Worm (Caenorhabditis elegans): ENCODE measurements around the gene T05A8.3.

T05A8.3 gene

DNA sequence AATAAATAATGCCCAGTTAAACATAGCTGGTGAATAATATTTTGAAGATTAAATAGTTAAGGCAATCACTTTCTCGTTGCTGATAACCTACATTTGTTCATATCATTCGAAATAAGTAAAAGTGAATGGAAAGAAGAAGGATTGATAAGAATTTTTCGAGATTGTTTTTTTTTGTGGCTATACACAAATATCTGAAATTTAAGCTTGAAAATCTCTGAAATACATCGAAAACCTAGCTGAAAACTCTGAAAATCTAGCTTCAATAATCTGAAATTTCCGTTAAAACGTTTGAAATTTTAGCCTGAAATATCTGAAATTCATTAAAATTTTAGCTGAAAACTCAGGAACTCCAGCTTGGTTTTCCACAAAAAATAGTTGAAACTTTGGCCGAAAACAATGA, 22.4 kb upstream of the T05A8.3 start, which contains the start of gene T05A8.6:
Gene T05A8.6, minus strand, starts transcription at position 101 of the 400 bp plus-strand sequence.
- TF ChIP-seq ccch-3 (GFP tag; optimal IDR thresholded peaks at IDR 0.05) (no peak), xnd-1 (tag; optimal IDR thresholded peaks at IDR 0.05) (no peak), nhr-179 (tag; optimal IDR thresholded peaks at IDR 0.05) (no peak), F10E7.11 (tag; optimal IDR thresholded peaks at IDR 0.05) (no peak), lin-40 (tag; optimal IDR thresholded peaks at IDR 0.05) (no peak), ZK185.1 (tag; optimal IDR thresholded peaks at IDR 0.05; ENCODE audit: poor library complexity, severe bottlenecking) (no peak), B0336.3 (GFP tag; IDR thresholded peaks at IDR 0.05) (no peak), egl-44 (GFP tag; IDR thresholded peaks at IDR 0.05) (no peak), hmg-1.2 (GFP tag; IDR thresholded peaks at IDR 0.05) (no peak), gei-17 (GFP tag; optimal IDR thresholded peaks at IDR 0.05) (no peak), unc-130 (GFP tag; optimal IDR thresholded peaks at IDR 0.05) (no peak), F52B5.7 (tag; optimal IDR thresholded peaks at IDR 0.05) (no peak), dpl-1 (GFP tag; optimal IDR thresholded peaks at IDR 0.05) (no peak), sptf-2 (GFP tag; optimal IDR thresholded peaks at IDR 0.05) (no peak), rcor-1 (GFP tag; IDR thresholded peaks at IDR 0.05) (no peak), sdz-38 (tag; optimal IDR thresholded peaks at IDR 0.05) (no peak), nhr-80 (tag; optimal IDR thresholded peaks at IDR 0.05) (no peak)

DNA sequence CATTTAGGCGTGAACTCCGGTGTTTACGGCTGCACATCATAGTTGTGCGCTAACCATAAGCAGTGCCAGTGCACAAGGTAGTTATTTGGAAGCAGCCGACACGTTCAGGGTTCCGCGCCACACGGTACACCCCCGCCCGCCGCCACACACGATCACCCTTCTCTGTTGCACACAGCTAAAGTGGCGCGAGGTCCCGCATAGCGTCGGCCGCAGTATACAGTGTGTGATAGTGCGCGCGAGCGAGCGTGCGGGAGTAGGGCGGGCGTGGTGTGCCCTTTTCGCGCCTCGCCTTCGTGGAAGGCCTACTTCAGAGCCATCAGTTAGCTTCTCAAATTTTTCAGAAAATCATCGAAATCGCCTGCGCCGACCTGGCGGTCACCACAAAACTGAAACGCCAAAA, 19.7 kb upstream of the T05A8.3 start:
- TF ChIP-seq zfh-2 (GFP tag; conservative IDR thresholded peaks at IDR 0.05) (peak; percentile 70), snpc-4 (GFP tag; optimal IDR thresholded peaks at IDR 0.05) (no peak), snpc-4 (tag; optimal IDR thresholded peaks at IDR 0.05) (peak in 2 of 4 experiments; percentile 30 to 66), D2030.7 (GFP tag; IDR thresholded peaks at IDR 0.05) (0 out of 2 replicates have a peak, but pooled peaks have one; percentile 22), ztf-26 (tag; optimal IDR thresholded peaks at IDR 0.05) (no peak), nfya-1 (tag; optimal IDR thresholded peaks at IDR 0.05; ENCODE audit: borderline replicate concordance, insufficient read depth) (no peak), ceh-27 (GFP tag; optimal IDR thresholded peaks at IDR 0.05) (no peak), tbp1 (GFP tag; optimal IDR thresholded peaks at IDR 0.05) (no peak), ZK185.1 (tag; optimal IDR thresholded peaks at IDR 0.05; ENCODE audit: poor library complexity, severe bottlenecking) (no peak), egrh-3 (GFP tag; IDR thresholded peaks at IDR 0.05) (peak; percentile 50), sptf-2 (GFP tag; optimal IDR thresholded peaks at IDR 0.05) (peak; percentile 14)

DNA sequence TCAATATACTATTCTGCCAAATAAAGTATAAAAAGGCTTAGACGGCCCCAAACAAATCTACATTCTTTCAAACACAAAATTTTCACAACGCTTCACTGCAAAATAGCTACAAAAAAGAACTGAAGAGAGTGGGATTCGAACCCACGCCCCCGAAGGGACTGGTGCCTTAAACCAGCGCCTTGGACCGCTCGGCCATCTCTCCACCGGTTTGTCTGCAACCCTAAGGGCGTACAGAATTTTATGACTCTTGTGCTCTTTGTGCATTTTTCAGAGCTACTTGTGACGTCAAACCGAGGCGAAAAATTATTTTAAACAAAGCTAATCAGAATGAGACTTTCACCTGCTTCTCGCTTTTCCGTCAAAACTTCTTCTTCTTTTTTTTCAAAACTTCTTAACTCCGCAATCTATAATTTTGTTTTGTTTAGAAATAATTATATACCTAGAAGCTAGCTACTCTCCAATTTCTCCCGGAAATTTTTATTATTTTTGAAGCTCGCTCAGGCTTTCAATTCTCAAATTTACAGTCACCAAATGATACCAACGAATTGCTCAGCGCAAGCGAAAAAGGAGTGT, 19.0 kb upstream of the T05A8.3 start, which contains the start of gene T05A8.8:
Gene T05A8.8, plus strand, starts transcription at position 523 of the 573 bp plus-strand sequence.
- TF ChIP-seq lin-26 (GFP tag; IDR thresholded peaks at IDR 0.05) (peak; percentile 50; the same call in 1 of the 2 replicates), rpc-1 (optimal IDR thresholded peaks at IDR 0.05) (peak; percentile 48), rpc-1 (tag; optimal IDR thresholded peaks at IDR 0.05) (peak; percentile 74), F52B5.7 (tag; optimal IDR thresholded peaks at IDR 0.05) (no peak), tbp1 (GFP tag; optimal IDR thresholded peaks at IDR 0.05) (peak; percentile 86), hmg-1.2 (GFP tag; IDR thresholded peaks at IDR 0.05) (peak; percentile 23; the same call in 1 of the 2 replicates), ama-1 (optimal IDR thresholded peaks at IDR 0.05) (no peak), ama-1 (GFP tag; optimal IDR thresholded peaks at IDR 0.05) (no peak), die-1 (tag; optimal IDR thresholded peaks at IDR 0.05) (no peak), hsf-1 (GFP tag; IDR thresholded peaks at IDR 0.05) (0 out of 2 replicates have a peak, but pooled peaks have one; percentile 15), madf-6 (GFP tag; IDR thresholded peaks at IDR 0.05) (peak; percentile 32; the same call in 1 of the 2 replicates), nfyb-1 (GFP tag; IDR thresholded peaks at IDR 0.05) (0 out of 2 replicates have a peak, but pooled peaks have one; percentile 14), K12H6.12 (tag; optimal IDR thresholded peaks at IDR 0.05) (no peak), nhr-120 (GFP tag; IDR thresholded peaks at IDR 0.05) (0 out of 2 replicates have a peak, but pooled peaks have one; percentile 40), F10E7.11 (tag; optimal IDR thresholded peaks at IDR 0.05) (no peak), D2030.7 (GFP tag; IDR thresholded peaks at IDR 0.05) (peak; percentile 45)

All from whole organism, young adult.